Worm (Caenorhabditis elegans) whole organism, L3 larva: ENCODE results near the gene C18D11.3.

Experiments
- ceh-28 ChIP-seq: fragments of 150-350 bp; optimal IDR thresholded peaks from 2 replicates; lab custom pipeline; 2014; ENCODE audit warnings: missing biosample characterization, missing genetic modification reagents, missing genetic modification characterization
- nhr-11 ChIP-seq: fragments of 150-350 bp; optimal IDR thresholded peaks from 2 replicates; lab custom pipeline; 2014; ENCODE audit warnings: missing biosample characterization, missing genetic modification characterization

- TF ChIP-seq ceh-28 (tag; lab: Kevin White, UChicago) (peak; percentile 50), nhr-11 (tag; lab: Kevin White, UChicago) (no peak)
Measured at ce11 chrIII:11870009-11870408, 46.8 kb downstream of the C18D11.3 start.
